Fruit fly (Drosophila melanogaster) whole organism, embryonic: ENCODE results near the gene hbt.
A peak's percentile ranks its signal among the peaks of the same experiment; 100 is the strongest.

Experiments
- Antp ChIP-seq: fragments of 200-800 bp; sonication (Bioruptor generic); optimal IDR thresholded peaks from 3 replicates; lab custom pipeline; 2016; ENCODE audit warnings: missing biosample characterization, missing genetic modification characterization
- Atf-2 ChIP-seq: fragments of 200-800 bp; sonication (Bioruptor generic); optimal IDR thresholded peaks from 2 replicates; lab custom pipeline; 2016; ENCODE audit warnings: missing biosample characterization, missing genetic modification characterization
- Awh ChIP-seq: fragments of 200-800 bp; sonication (Bioruptor generic); IDR thresholded peaks from 2 replicates; pipeline ENCODE4, ENCODE4 v1.3.6; 2022; ENCODE audit warnings: missing biosample characterization, missing genetic modification characterization
- CG10209 ChIP-seq: fragments of 200-800 bp; sonication (Bioruptor generic); optimal IDR thresholded peaks from 3 replicates; lab custom pipeline; 2017; ENCODE audit warnings: missing biosample characterization, mild to moderate bottlenecking, missing genetic modification characterization, missing genetic modification reagents
- CG10959 ChIP-seq: fragments of 200-800 bp; sonication (Bioruptor generic); IDR thresholded peaks from 2 replicates; pipeline ENCODE4 v1.3.6; 2022; ENCODE audit warnings: missing biosample characterization, missing genetic modification characterization
- CG11456 ChIP-seq: fragments of 200-800 bp; sonication (Bioruptor generic); IDR thresholded peaks from 3 replicates; pipeline ENCODE4 v1.3.6; 2022; ENCODE audit warnings: missing biosample characterization, missing genetic modification characterization
- CG12071 ChIP-seq: fragments of 200-800 bp; sonication (Bioruptor generic); optimal IDR thresholded peaks from 3 replicates; lab custom pipeline; 2018; ENCODE audit warnings: missing biosample characterization, mild to moderate bottlenecking, missing genetic modification characterization
- CG12236 ChIP-seq: fragments of 200-800 bp; sonication (Bioruptor generic); optimal IDR thresholded peaks from 2 replicates; lab custom pipeline; 2016; ENCODE audit warnings: missing biosample characterization, missing genetic modification characterization
- CG13775 ChIP-seq: fragments of 200-800 bp; sonication (Bioruptor generic); optimal IDR thresholded peaks from 3 replicates; lab custom pipeline; 2017; ENCODE audit warnings: missing biosample characterization, mild to moderate bottlenecking, missing genetic modification characterization
- CG14441 ChIP-seq: fragments of 200-800 bp; sonication (Bioruptor generic); IDR thresholded peaks from 2 replicates; pipeline ENCODE4 v1.3.6; 2022; ENCODE audit warnings: missing biosample characterization, missing genetic modification characterization
- CG1602 ChIP-seq: fragments of 200-800 bp; sonication (Bioruptor generic); optimal IDR thresholded peaks from 3 replicates; lab custom pipeline; 2016; ENCODE audit warnings: missing biosample characterization, missing genetic modification characterization
- CG17912 ChIP-seq: fragments of 200-800 bp; sonication (Bioruptor generic); optimal IDR thresholded peaks from 2 replicates; lab custom pipeline; 2018; ENCODE audit warnings: missing biosample characterization, mild to moderate bottlenecking, missing genetic modification characterization
- CG1792 ChIP-seq: fragments of 200-800 bp; sonication (Bioruptor generic); optimal IDR thresholded peaks from 2 replicates; lab custom pipeline; 2016; ENCODE audit warnings: missing biosample characterization, missing genetic modification characterization
- CG18599 ChIP-seq: fragments of 200-800 bp; sonication (Bioruptor generic); optimal IDR thresholded peaks from 3 replicates; lab custom pipeline; 2017; ENCODE audit warnings: missing biosample characterization, missing genetic modification characterization, mild to moderate bottlenecking, moderate library complexity, missing genetic modification reagents
- CG32532 ChIP-seq: fragments of 200-800 bp; sonication (Bioruptor generic); IDR thresholded peaks from 2 replicates; pipeline ENCODE4 v1.3.6; 2022; ENCODE audit warnings: missing biosample characterization, missing genetic modification characterization
- CG34224 ChIP-seq: fragments of 200-800 bp; sonication (Bioruptor generic); IDR thresholded peaks from 3 replicates; pipeline ENCODE4 v1.3.6; 2022; ENCODE audit warnings: missing biosample characterization, missing genetic modification characterization; ENCODE audit not compliant: partially characterized antibody
- CG3995 ChIP-seq: fragments of 200-800 bp; sonication (Bioruptor generic); optimal IDR thresholded peaks from 3 replicates; lab custom pipeline; 2016; ENCODE audit warnings: missing biosample characterization, missing genetic modification characterization
- CG42726 ChIP-seq: fragments of 200-800 bp; sonication (Bioruptor generic); IDR thresholded peaks from 2 replicates; pipeline ENCODE4 v1.3.6; 2022; ENCODE audit warnings: missing biosample characterization, missing genetic modification characterization; ENCODE audit not compliant: partially characterized antibody
- CG4360 ChIP-seq: fragments of 200-800 bp; sonication (Bioruptor generic); IDR thresholded peaks from 2 replicates; pipeline ENCODE4 v1.3.6; 2022; ENCODE audit warnings: missing biosample characterization, missing genetic modification characterization
- CG4617 ChIP-seq: fragments of 200-800 bp; sonication (Bioruptor generic); optimal IDR thresholded peaks from 3 replicates; lab custom pipeline; 2016; ENCODE audit warnings: missing biosample characterization, missing genetic modification characterization, borderline replicate concordance
- CG4730 ChIP-seq: fragments of 200-800 bp; sonication (Bioruptor generic); IDR thresholded peaks from 2 replicates; pipeline ENCODE4 v1.3.6; 2022; ENCODE audit warnings: missing biosample characterization, missing genetic modification characterization
- CG7928 ChIP-seq: fragments of 200-800 bp; sonication (Bioruptor generic); optimal IDR thresholded peaks from 2 replicates; lab custom pipeline; 2017; ENCODE audit warnings: missing biosample characterization, mild to moderate bottlenecking, missing genetic modification characterization
- CG9727 ChIP-seq: fragments of 200-800 bp; sonication (Bioruptor generic); optimal IDR thresholded peaks from 3 replicates; lab custom pipeline; 2017; ENCODE audit warnings: missing biosample characterization, mild to moderate bottlenecking, missing genetic modification characterization
- CHES-1-like ChIP-seq: fragments of 200-800 bp; sonication (Bioruptor generic); optimal IDR thresholded peaks from 2 replicates; lab custom pipeline; 2016; ENCODE audit warnings: missing biosample characterization, missing genetic modification characterization
- Dip3 ChIP-seq: fragments of 200-800 bp; sonication (Bioruptor generic); optimal IDR thresholded peaks from 3 replicates; lab custom pipeline; 2016; ENCODE audit warnings: missing biosample characterization, missing genetic modification characterization
- Drgx ChIP-seq: fragments of 200-800 bp; sonication (Bioruptor generic); IDR thresholded peaks from 2 replicates; pipeline ENCODE4 v1.3.6; 2022; ENCODE audit warnings: missing biosample characterization, missing genetic modification characterization
- Eip74EF ChIP-seq, 2 experiments: fragments of 200-800 bp in 1 of 2; fragments of >200 bp in 1 of 2; sonication (Bioruptor generic) in 1 of 2; optimal IDR thresholded peaks; 2 replicates each; lab custom pipeline; 2017 to 2019; ENCODE audit warnings: missing biosample characterization in 2 of 2, missing genetic modification characterization in 2 of 2, mild to moderate bottlenecking in 1 of 2, moderate library complexity in 1 of 2
- H15 ChIP-seq: fragments of 200-800 bp; sonication (Bioruptor generic); IDR thresholded peaks from 3 replicates; pipeline ENCODE4 v1.3.6; 2022; ENCODE audit warnings: missing biosample characterization, missing genetic modification characterization
- H2.0 ChIP-seq: fragments of 200-800 bp; sonication (Bioruptor generic); IDR thresholded peaks from 2 replicates; pipeline ENCODE4 v1.3.6; 2022; ENCODE audit warnings: missing biosample characterization, missing genetic modification characterization
- HLH54F ChIP-seq: fragments of 200-800 bp; sonication (Bioruptor generic); optimal IDR thresholded peaks from 3 replicates; lab custom pipeline; 2016; ENCODE audit warnings: missing biosample characterization, missing genetic modification characterization
- Hmr ChIP-seq: fragments of 200-800 bp; sonication (Bioruptor generic); optimal IDR thresholded peaks from 3 replicates; lab custom pipeline; 2017; ENCODE audit warnings: mild to moderate bottlenecking, missing biosample characterization, missing genetic modification reagents, missing genetic modification characterization
- Hr39 ChIP-seq: fragments of >200 bp; optimal IDR thresholded peaks from 2 replicates; lab custom pipeline; 2017
- MTF-1 ChIP-seq: fragments of 200-800 bp; sonication (Bioruptor generic); optimal IDR thresholded peaks from 2 replicates; lab custom pipeline; 2018; ENCODE audit warnings: missing biosample characterization, mild to moderate bottlenecking, missing genetic modification characterization, borderline replicate concordance
- Opbp ChIP-seq: fragments of 200-800 bp; sonication (Bioruptor generic); IDR thresholded peaks from 3 replicates; pipeline ENCODE4 v1.3.6; 2022; ENCODE audit warnings: missing biosample characterization, missing genetic modification characterization; ENCODE audit not compliant: partially characterized antibody
- Ptx1 ChIP-seq: fragments of 200-800 bp; sonication (Bioruptor generic); IDR thresholded peaks from 2 replicates; pipeline ENCODE4 v1.3.6; 2022; ENCODE audit warnings: missing biosample characterization, missing genetic modification characterization
- Trl ChIP-seq, 3 experiments: fragments of >200 bp in 2 of 3; fragments of 200-800 bp in 1 of 3; sonication (Bioruptor generic) in 1 of 3; optimal IDR thresholded peaks; 2 replicates in 1 of 3; 3 replicates in 2 of 3; lab custom pipeline; 2016 to 2017; ENCODE audit warnings: missing biosample characterization in 1 of 3, missing genetic modification characterization in 1 of 3
- crol ChIP-seq: fragments of 200-800 bp; sonication (Bioruptor generic); IDR thresholded peaks from 2 replicates; pipeline ENCODE4 v1.3.6; 2022; ENCODE audit warnings: missing biosample characterization, missing genetic modification characterization
- da ChIP-seq: fragments of 200-800 bp; sonication (Bioruptor generic); optimal IDR thresholded peaks from 2 replicates; lab custom pipeline; 2016; ENCODE audit warnings: missing biosample characterization, missing genetic modification characterization
- dmrt99B ChIP-seq: fragments of 200-800 bp; sonication (Bioruptor generic); optimal IDR thresholded peaks from 2 replicates; lab custom pipeline; 2018; ENCODE audit warnings: missing biosample characterization, mild to moderate bottlenecking, missing genetic modification characterization, moderate library complexity
- eyg ChIP-seq: fragments of 200-800 bp; sonication (Bioruptor generic); optimal IDR thresholded peaks from 3 replicates; lab custom pipeline; 2016; ENCODE audit warnings: missing biosample characterization, missing genetic modification characterization
- fd96Cb ChIP-seq: fragments of 200-800 bp; sonication (Bioruptor generic); optimal IDR thresholded peaks from 2 replicates; lab custom pipeline; 2018; ENCODE audit warnings: missing biosample characterization, mild to moderate bottlenecking, missing genetic modification characterization, moderate library complexity
- fu2 ChIP-seq: fragments of 200-800 bp; sonication (Bioruptor generic); optimal IDR thresholded peaks from 2 replicates; lab custom pipeline; 2016; ENCODE audit warnings: missing biosample characterization, missing genetic modification characterization
- gsb ChIP-seq: fragments of 200-800 bp; sonication (Bioruptor generic); IDR thresholded peaks from 2 replicates; pipeline ENCODE4 v1.3.6; 2022; ENCODE audit warnings: missing biosample characterization, missing genetic modification characterization
- jing ChIP-seq: fragments of 200-800 bp; sonication (Bioruptor generic); optimal IDR thresholded peaks from 2 replicates; lab custom pipeline; 2018; ENCODE audit warnings: missing biosample characterization, mild to moderate bottlenecking, missing genetic modification characterization
- kah ChIP-seq: fragments of 200-800 bp; sonication (Bioruptor generic); optimal IDR thresholded peaks from 2 replicates; lab custom pipeline; 2018; ENCODE audit warnings: missing biosample characterization, mild to moderate bottlenecking, missing genetic modification characterization
- mam ChIP-seq: fragments of 200-800 bp; sonication (Bioruptor generic); optimal IDR thresholded peaks from 3 replicates; lab custom pipeline; 2016; ENCODE audit warnings: missing biosample characterization, missing genetic modification characterization
- nom ChIP-seq: fragments of 200-800 bp; sonication (Bioruptor generic); optimal IDR thresholded peaks from 2 replicates; lab custom pipeline; 2017; ENCODE audit warnings: missing biosample characterization, missing genetic modification characterization, mild to moderate bottlenecking, moderate library complexity, missing genetic modification reagents
- oc ChIP-seq: fragments of 200-800 bp; sonication (Bioruptor generic); optimal IDR thresholded peaks from 2 replicates; lab custom pipeline; 2018; ENCODE audit warnings: missing biosample characterization, mild to moderate bottlenecking, missing genetic modification characterization, moderate library complexity
- pho ChIP-seq: fragments of 200-800 bp; sonication (Bioruptor generic); optimal IDR thresholded peaks from 2 replicates; lab custom pipeline; 2016; ENCODE audit warnings: missing biosample characterization, missing genetic modification characterization
- toy ChIP-seq: fragments of 200-800 bp; sonication (Bioruptor generic); IDR thresholded peaks from 2 replicates; pipeline ENCODE4 v1.3.6; 2022; ENCODE audit warnings: missing biosample characterization, missing genetic modification characterization
- wor ChIP-seq: fragments of 200-800 bp; sonication (Bioruptor generic); IDR thresholded peaks from 2 replicates; pipeline ENCODE4 v1.3.6; 2022; ENCODE audit warnings: missing biosample characterization, missing genetic modification characterization

The hbt gene

dm6 chr2L:13378488-13378964, 47.6 kb upstream of the hbt start, which contains the start of the genes CG9302 and beta'COP (continued):
- TF ChIP-seq fd96Cb (tag; lab: Kevin White, UChicago): peak; percentile 51
- peak; percentile 37 for TF ChIP-seq Dip3 (GFP tag; lab: Kevin White, UChicago)
- no peak for TF ChIP-seq MTF-1 (GFP tag; lab: Kevin White, UChicago)
- peak; percentile 51 for TF ChIP-seq HLH54F (GFP tag; lab: Kevin White, UChicago)
- TF ChIP-seq CG14441 (GFP tag; lab: Robert Waterston, UW): peak; percentile 48
- peak; percentile 34 for TF ChIP-seq Atf-2 (GFP tag; lab: Kevin White, UChicago)
- peak; percentile 21 for TF ChIP-seq CG3995 (GFP tag; lab: Kevin White, UChicago)
- TF ChIP-seq gsb (GFP tag; lab: Robert Waterston, UW): no peak
- peak; percentile 68; the same call in 1 of the 3 replicates for TF ChIP-seq CG11456 (GFP tag; lab: Robert Waterston, UW)
- no peak for TF ChIP-seq oc (tag; lab: Kevin White, UChicago)
- no peak for TF ChIP-seq Drgx (GFP tag; lab: Robert Waterston, UW)
- no peak; the same call in 2 of the 3 replicates for TF ChIP-seq CG34224
- peak; percentile 68 for TF ChIP-seq Opbp (GFP tag; lab: Robert Waterston, UW)
- no peak for TF ChIP-seq dmrt99B (tag; lab: Kevin White, UChicago)
- TF ChIP-seq fu2 (GFP tag; lab: Kevin White, UChicago): no peak
- no peak for TF ChIP-seq eyg
- TF ChIP-seq Trl (optimal IDR thresholded peaks at IDR 0.05; lab: Kevin White, UChicago): no peak
- peak; percentile 22 for TF ChIP-seq Trl (GFP tag; optimal IDR thresholded peaks at IDR 0.05; lab: Kevin White, UChicago)
- TF ChIP-seq H2.0 (GFP tag; lab: Robert Waterston, UW): no peak
- peak; percentile 49 for TF ChIP-seq CG1602 (GFP tag; lab: Kevin White, UChicago)
- TF ChIP-seq CG12071 (GFP tag; lab: Kevin White, UChicago): no peak
- no peak for TF ChIP-seq CG4730
- TF ChIP-seq CG10209 (GFP tag; lab: Kevin White, UChicago): peak; percentile 69
- TF ChIP-seq CG1792 (GFP tag; lab: Kevin White, UChicago): no peak
- no peak for TF ChIP-seq H15
- no peak; the same call in 1 of the 2 replicates for TF ChIP-seq wor (GFP tag; lab: Robert Waterston, UW)
- TF ChIP-seq CG4617 (GFP tag; lab: Kevin White, UChicago): peak; percentile 50
- no peak for TF ChIP-seq CG42726 (GFP tag; lab: Robert Waterston, UW)
- no peak for TF ChIP-seq da (GFP tag; lab: Kevin White, UChicago)
- peak; percentile 46 for TF ChIP-seq CG32532 (GFP tag; lab: Robert Waterston, UW)
- TF ChIP-seq kah (GFP tag; lab: Kevin White, UChicago): peak; percentile 7
- no peak for TF ChIP-seq Hmr (GFP tag; lab: Kevin White, UChicago)
- peak; percentile 34 for TF ChIP-seq Antp
- peak; percentile 59 for TF ChIP-seq CHES-1-like (GFP tag; lab: Kevin White, UChicago)
- peak; percentile 71 for TF ChIP-seq mam (GFP tag; lab: Kevin White, UChicago)
- no peak for TF ChIP-seq CG18599 (GFP tag; lab: Kevin White, UChicago)
- TF ChIP-seq crol (GFP tag; lab: Robert Waterston, UW): no peak
- no peak for TF ChIP-seq CG12236 (GFP tag; lab: Kevin White, UChicago)
- no peak for TF ChIP-seq toy (GFP tag; lab: Robert Waterston, UW)
- no peak; the same call in 1 of the 2 replicates for TF ChIP-seq Awh
- TF ChIP-seq Eip74EF (GFP tag; optimal IDR thresholded peaks at IDR 0.05; lab: Kevin White, UChicago): no peak
- peak; percentile 78 for TF ChIP-seq CG9727 (GFP tag; lab: Kevin White, UChicago)
- no peak for TF ChIP-seq nom (GFP tag; lab: Kevin White, UChicago)
- no peak for TF ChIP-seq CG4360 (GFP tag; lab: Robert Waterston, UW)
- TF ChIP-seq jing: no peak
- TF ChIP-seq Ptx1 (GFP tag; lab: Robert Waterston, UW): peak; percentile 70
- peak; percentile 83 for TF ChIP-seq CG13775 (GFP tag; lab: Kevin White, UChicago)
- peak; percentile 50 for TF ChIP-seq pho
- peak; percentile 9 for TF ChIP-seq CG7928 (GFP tag; lab: Kevin White, UChicago)
- no peak for TF ChIP-seq Hr39 (lab: Kevin White, UChicago)
- no peak for TF ChIP-seq CG10959 (GFP tag; lab: Robert Waterston, UW)
- TF ChIP-seq CG17912 (GFP tag; lab: Kevin White, UChicago): peak; percentile 48
